Worm (Caenorhabditis elegans): ENCODE results near the gene tag-281.

- no peak for TF ChIP-seq him-1 (tag; optimal IDR thresholded peaks at IDR 0.05)
- TF ChIP-seq W03F9.2 (tag; optimal IDR thresholded peaks at IDR 0.05), result no peak
Observed at ce11 chrII:12456633-12457032, 2.9 kb upstream of the tag-281 start, which contains the start of gene sre-32.
